Fruit fly (Drosophila melanogaster) whole organism, prepupa: ENCODE measurements around the gene CG1394.

Source experiments
- OdsH ChIP-seq: fragments of 200-800 bp; sonication (Bioruptor generic); optimal IDR thresholded peaks from 3 replicates; lab custom pipeline; 2016; ENCODE audit warnings: missing biosample characterization, missing genetic modification characterization
- pdm3 ChIP-seq: fragments of 200-800 bp; sonication (Bioruptor generic); optimal IDR thresholded peaks from 3 replicates; lab custom pipeline; 2016; ENCODE audit warnings: missing biosample characterization, missing genetic modification characterization

DNA sequence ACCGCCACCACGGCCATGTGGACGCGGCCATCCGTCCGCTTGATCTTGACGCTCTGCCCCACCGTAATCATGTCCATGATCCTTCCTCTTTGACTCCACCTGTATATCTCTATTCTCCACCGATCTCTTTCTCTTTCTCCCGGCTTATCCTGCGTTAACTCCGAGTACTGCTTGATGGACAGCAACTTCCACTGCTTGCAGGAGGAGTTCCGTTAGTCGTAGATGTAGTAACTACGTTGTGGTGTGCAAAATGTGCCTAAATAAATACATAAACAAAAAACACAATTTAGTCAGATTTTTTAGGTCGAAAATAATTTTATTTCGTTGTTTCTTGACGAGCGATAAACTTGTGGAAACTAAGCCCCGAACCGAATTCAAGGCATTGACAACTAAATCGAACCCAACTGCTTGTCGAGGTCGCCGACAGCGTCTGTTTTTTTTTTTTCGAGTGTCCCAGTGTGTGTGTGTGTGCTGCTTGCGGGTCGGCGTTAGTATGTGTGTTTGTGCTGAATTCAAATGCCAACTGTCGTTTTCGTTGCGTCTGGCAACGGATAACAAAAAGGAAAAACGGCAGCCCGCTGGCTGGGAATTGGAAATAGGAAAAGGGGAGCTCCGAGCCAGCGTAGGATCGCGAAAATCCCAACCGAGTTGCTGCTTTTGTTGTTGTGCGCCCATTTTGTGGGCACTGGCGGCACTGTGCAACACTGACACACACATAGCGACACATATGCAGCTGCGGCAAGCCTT, 34.5 kb downstream of the CG1394 start:
- TF ChIP-seq OdsH: no peak
- no peak for TF ChIP-seq pdm3 (GFP tag; lab: Kevin White, UChicago)
